Worm (Caenorhabditis elegans) whole organism, L1 larva: Measurements from ENCODE around the gene ard-1.

ENCODE experiments used
- aha-1 ChIP-seq: fragments of 150-350 bp; optimal IDR thresholded peaks from 2 replicates; lab custom pipeline; 2014; ENCODE audit warnings: missing biosample characterization, missing genetic modification characterization
- blmp-1 ChIP-seq: fragments of 150-350 bp; optimal IDR thresholded peaks from 2 replicates; lab custom pipeline; 2014; ENCODE audit warnings: missing biosample characterization, missing genetic modification characterization
- ceh-82 ChIP-seq, 3 experiments: fragments of 150-350 bp in 1 of 3; sonication (generic microtip) in 2 of 3; optimal IDR thresholded peaks; 2 replicates each; lab custom pipeline; 2014 to 2017; ENCODE audit warnings: missing biosample characterization in 3 of 3, missing genetic modification characterization in 3 of 3
- elt-3 ChIP-seq, 6 experiments: fragments of 150-350 bp in 1 of 6; sonication (generic microtip); optimal IDR thresholded peaks; 2 replicates each; lab custom pipeline; 2017 to 2018; ENCODE audit warnings: missing biosample characterization in 6 of 6, missing genetic modification characterization in 6 of 6, inconsistent platforms in 1 of 6
- hlh-17 ChIP-seq: fragments of 200-800 bp; sonication (Bioruptor generic); optimal IDR thresholded peaks from 2 replicates; lab custom pipeline; 2018; ENCODE audit warnings: missing genetic modification characterization, mild to moderate bottlenecking, missing compliant biosample characterization, moderate library complexity, borderline replicate concordance
- hpl-2 ChIP-seq: fragments of 150-350 bp; optimal IDR thresholded peaks from 2 replicates; lab custom pipeline; 2014; ENCODE audit warnings: missing biosample characterization, missing genetic modification reagents, missing genetic modification characterization
- lsy-2 ChIP-seq, 2 experiments: fragments of 150-350 bp; optimal IDR thresholded peaks; 2 replicates each; lab custom pipeline; 2014; ENCODE audit warnings: missing biosample characterization in 2 of 2, missing genetic modification characterization in 2 of 2
- nhr-11 ChIP-seq: fragments of 150-350 bp; optimal IDR thresholded peaks from 2 replicates; lab custom pipeline; 2014; ENCODE audit warnings: missing biosample characterization, missing genetic modification characterization
- nhr-237 ChIP-seq: fragments of 150-350 bp; optimal IDR thresholded peaks from 2 replicates; lab custom pipeline; 2014; ENCODE audit warnings: missing biosample characterization, missing genetic modification characterization
- nhr-77 ChIP-seq: fragments of 150-350 bp; optimal IDR thresholded peaks from 2 replicates; lab custom pipeline; 2014; ENCODE audit warnings: missing biosample characterization, missing genetic modification characterization
- nhr-90 ChIP-seq: sonication (generic microtip); optimal IDR thresholded peaks from 2 replicates; lab custom pipeline; 2016; ENCODE audit warnings: mild to moderate bottlenecking, missing genetic modification characterization, missing compliant biosample characterization; ENCODE audit not compliant: poor library complexity
- snpc-4 ChIP-seq: fragments of 150-350 bp; optimal IDR thresholded peaks from 2 replicates; lab custom pipeline; 2014; ENCODE audit warnings: missing biosample characterization, missing genetic modification characterization
- tbx-2 ChIP-seq: sonication (generic microtip); optimal IDR thresholded peaks from 2 replicates; lab custom pipeline; 2016; ENCODE audit warnings: missing genetic modification characterization, missing compliant biosample characterization

DNA sequence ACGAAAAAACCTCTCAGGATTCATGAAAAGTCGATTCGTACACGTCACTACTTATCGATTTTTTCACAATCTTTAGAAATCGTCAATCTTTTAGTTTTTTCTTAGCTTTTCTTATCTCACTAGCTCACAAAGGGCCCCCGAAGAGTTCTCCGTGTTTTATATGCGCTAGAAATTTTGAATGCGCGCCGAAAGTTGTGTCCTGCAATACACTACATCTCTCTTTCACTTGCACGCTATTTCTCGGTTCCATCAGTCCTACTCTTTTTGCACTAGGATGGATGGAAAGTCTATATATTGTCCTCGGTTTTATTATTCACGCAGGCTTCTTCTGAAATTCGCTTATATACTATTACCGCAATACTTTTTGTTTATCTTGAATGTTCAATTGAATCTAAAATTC is 5.5 kb upstream of the ard-1 start:
- no peak for TF ChIP-seq elt-3 (tag; optimal IDR thresholded peaks at IDR 0.05; lab: Kevin White, UChicago)
- TF ChIP-seq nhr-237 (tag; lab: Kevin White, UChicago) = no peak
- no peak for TF ChIP-seq nhr-11
- TF ChIP-seq blmp-1 (tag; lab: Kevin White, UChicago) = no peak
- no peak for TF ChIP-seq hpl-2 (GFP tag; lab: Kevin White, UChicago)
- TF ChIP-seq tbx-2 = no peak
- TF ChIP-seq aha-1 (tag; lab: Kevin White, UChicago) = no peak
- no peak for TF ChIP-seq hlh-17 (GFP tag; lab: Kevin White, UChicago)
- TF ChIP-seq snpc-4 (tag; lab: Kevin White, UChicago) = no peak
- TF ChIP-seq nhr-90 (tag; lab: Kevin White, UChicago) = no peak
- TF ChIP-seq ceh-82 (tag; optimal IDR thresholded peaks at IDR 0.05; lab: Kevin White, UChicago) = peak in 1 of 3 experiments; percentile 22
- no peak for TF ChIP-seq lsy-2 (tag; optimal IDR thresholded peaks at IDR 0.05; lab: Kevin White, UChicago)
- TF ChIP-seq nhr-77 (tag; lab: Kevin White, UChicago) = no peak
